Worm (Caenorhabditis elegans) whole organism, L1 larva: ENCODE results near the gene ttr-22.

ENCODE experiments used
- blmp-1 ChIP-seq: fragments of 150-350 bp; optimal IDR thresholded peaks from 2 replicates; lab custom pipeline; 2014; ENCODE audit warnings: missing biosample characterization, missing genetic modification characterization
- ceh-82 ChIP-seq, 3 experiments: fragments of 150-350 bp in 1 of 3; sonication (generic microtip) in 2 of 3; optimal IDR thresholded peaks; 2 replicates each; lab custom pipeline; 2014 to 2017; ENCODE audit warnings: missing biosample characterization in 3 of 3, missing genetic modification characterization in 3 of 3
- elt-3 ChIP-seq, 6 experiments: fragments of 150-350 bp in 1 of 6; sonication (generic microtip); optimal IDR thresholded peaks; 2 replicates each; lab custom pipeline; 2017 to 2018; ENCODE audit warnings: missing biosample characterization in 6 of 6, missing genetic modification characterization in 6 of 6, inconsistent platforms in 1 of 6
- lin-13 ChIP-seq: fragments of 150-350 bp; optimal IDR thresholded peaks from 2 replicates; lab custom pipeline; 2014; ENCODE audit warnings: missing biosample characterization, missing genetic modification reagents, missing genetic modification characterization
- mep-1 ChIP-seq: fragments of 150-350 bp; optimal IDR thresholded peaks from 2 replicates; lab custom pipeline; 2014; ENCODE audit warnings: missing biosample characterization, missing genetic modification characterization
- nhr-76 ChIP-seq: sonication (generic microtip); optimal IDR thresholded peaks from 2 replicates; lab custom pipeline; 2017; ENCODE audit warnings: missing biosample characterization, missing genetic modification characterization
- nhr-85 ChIP-seq: sonication (generic microtip); peaks from one replicate; lab custom pipeline; 2016; ENCODE audit warnings: missing genetic modification characterization, inconsistent platforms, missing compliant biosample characterization
- unc-130 ChIP-seq: fragments of 150-350 bp; optimal IDR thresholded peaks from 2 replicates; lab custom pipeline; 2017; ENCODE audit warnings: missing biosample characterization, missing genetic modification characterization, inconsistent platforms
- unc-62 ChIP-seq: fragments of 150-350 bp; optimal IDR thresholded peaks from 2 replicates; lab custom pipeline; 2014; ENCODE audit warnings: missing biosample characterization, missing genetic modification reagents, missing genetic modification characterization

- TF ChIP-seq mep-1 (no peak), unc-130 (no peak), blmp-1 (tag; lab: Kevin White, UChicago) (no peak), unc-62 (GFP tag; lab: Kevin White, UChicago) (no peak), elt-3 (tag; optimal IDR thresholded peaks at IDR 0.05; lab: Kevin White, UChicago) (no peak), nhr-76 (no peak), lin-13 (GFP tag; lab: Kevin White, UChicago) (no peak), ceh-82 (tag; optimal IDR thresholded peaks at IDR 0.05; lab: Kevin White, UChicago) (no peak), nhr-85 (no peak)
Measured at ce11 chrV:12195845-12196244, 45.4 kb upstream of the ttr-22 start, which contains the start of gene ZK836.3.
